Fruit fly (Drosophila melanogaster): ENCODE measurements around the gene CG9698.

Gene CG9698

DNA sequence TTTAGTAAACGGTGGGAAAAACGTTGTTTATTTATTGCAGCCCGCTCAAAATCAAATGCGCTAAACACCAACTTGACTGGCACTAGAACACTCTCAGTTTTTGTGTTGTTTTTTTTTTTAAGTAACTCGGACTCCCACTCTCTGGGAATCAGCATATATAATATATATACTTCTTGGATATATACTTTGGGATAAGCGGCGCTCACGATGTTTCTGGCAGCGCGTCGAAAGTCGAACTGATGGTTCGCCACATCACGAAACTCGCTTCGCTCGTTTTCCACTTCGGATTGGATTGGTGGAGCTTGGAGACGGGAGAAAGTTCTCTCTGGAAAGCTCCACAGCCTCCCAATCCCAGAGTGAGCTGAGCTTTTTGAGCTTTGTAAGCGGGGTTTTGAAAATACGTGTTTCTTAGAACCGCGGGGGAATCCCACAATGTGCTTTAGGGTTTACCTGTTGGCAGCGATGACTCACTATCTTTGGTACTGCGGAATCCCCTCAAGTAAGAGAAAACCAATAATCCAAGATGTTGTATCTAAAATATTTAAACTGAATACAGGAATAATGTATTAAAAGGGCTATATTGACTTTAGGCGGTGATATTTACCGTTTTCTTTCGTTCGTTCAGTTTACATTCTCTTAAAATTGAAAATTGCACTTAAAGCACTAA lies 12.4 kb downstream of the CG9698 start, which contains the start of gene jdp (continued):
- TF ChIP-seq Myb (GFP tag; optimal IDR thresholded peaks at IDR 0.05): peak; percentile 36
- TF ChIP-seq MBD-R2 (GFP tag; IDR thresholded peaks at IDR 0.05): no peak
- TF ChIP-seq toy (GFP tag; IDR thresholded peaks at IDR 0.05): no peak
- no peak for TF ChIP-seq oc (tag; optimal IDR thresholded peaks at IDR 0.05)
- no peak for TF ChIP-seq HLH54F (GFP tag; optimal IDR thresholded peaks at IDR 0.05)
- no peak for TF ChIP-seq CG9817 (tag; optimal IDR thresholded peaks at IDR 0.05)
- TF ChIP-seq CG8478 (optimal IDR thresholded peaks at IDR 0.05): no peak
- TF ChIP-seq CG8290 (GFP tag; optimal IDR thresholded peaks at IDR 0.05): no peak
- peak in 1 of 2 experiments; percentile 26 for TF ChIP-seq CG8290 (tag; optimal IDR thresholded peaks at IDR 0.05)
- TF ChIP-seq CG17568 (GFP tag; optimal IDR thresholded peaks at IDR 0.05): no peak
- TF ChIP-seq CG13123 (GFP tag; optimal IDR thresholded peaks at IDR 0.05): no peak
- TF ChIP-seq CG15514 (GFP tag; optimal IDR thresholded peaks at IDR 0.05): no peak
- no peak for TF ChIP-seq ase (GFP tag; IDR thresholded peaks at IDR 0.05)
- TF ChIP-seq Nf-YC (tag; optimal IDR thresholded peaks at IDR 0.05): peak; percentile 65
- no peak for TF ChIP-seq CG10979 (tag; optimal IDR thresholded peaks at IDR 0.05)
- 0 out of 3 replicates have a peak, but pooled peaks have one; percentile 29 for TF ChIP-seq CG6791 (GFP tag; IDR thresholded peaks at IDR 0.05; ENCODE audit: partially characterized antibody)
- TF ChIP-seq Hey (tag; optimal IDR thresholded peaks at IDR 0.05): no peak
- peak; percentile 86 for TF ChIP-seq CG12769 (tag; optimal IDR thresholded peaks at IDR 0.05)
- peak; percentile 15 for TF ChIP-seq lab (GFP tag; optimal IDR thresholded peaks at IDR 0.05)
- peak; percentile 25; the same call in 1 of the 3 replicates for TF ChIP-seq ci (GFP tag; IDR thresholded peaks at IDR 0.05)
- no peak for TF ChIP-seq CG3065 (GFP tag; optimal IDR thresholded peaks at IDR 0.05)
- TF ChIP-seq CG34376 (GFP tag; optimal IDR thresholded peaks at IDR 0.05): peak; percentile 42
- peak; percentile 3 for TF ChIP-seq CG13296 (GFP tag; optimal IDR thresholded peaks at IDR 0.05)
- TF ChIP-seq Dbx (GFP tag; IDR thresholded peaks at IDR 0.05): peak; percentile 25; the same call in 1 of the 3 replicates
- no peak for TF ChIP-seq Fer3 (tag; optimal IDR thresholded peaks at IDR 0.05)
- no peak for TF ChIP-seq Xrp1 (GFP tag; IDR thresholded peaks at IDR 0.05)
- peak; percentile 42 for TF ChIP-seq scrt (GFP tag; optimal IDR thresholded peaks at IDR 0.05)
- no peak for TF ChIP-seq sens (GFP tag)
- no peak for TF ChIP-seq CG15073 (GFP tag; optimal IDR thresholded peaks at IDR 0.05)
- TF ChIP-seq Hand (GFP tag; optimal IDR thresholded peaks at IDR 0.05): peak; percentile 6
- TF ChIP-seq CG13287 (GFP tag; IDR thresholded peaks at IDR 0.05; ENCODE audit: partially characterized antibody): peak; percentile 20; the same call in 1 of the 2 replicates
- peak; percentile 90 for TF ChIP-seq CG13894 (tag; optimal IDR thresholded peaks at IDR 0.05)
- peak; percentile 33 for TF ChIP-seq BtbVII (GFP tag; optimal IDR thresholded peaks at IDR 0.05)
- TF ChIP-seq Fer1 (GFP tag; optimal IDR thresholded peaks at IDR 0.05): no peak
- no peak for TF ChIP-seq ken (GFP tag; IDR thresholded peaks at IDR 0.05)
- TF ChIP-seq chm (GFP tag; IDR thresholded peaks at IDR 0.05): peak; percentile 20; the same call in 1 of the 2 replicates
- no peak for TF ChIP-seq chn (GFP tag; optimal IDR thresholded peaks at IDR 0.05)
- TF ChIP-seq Bgb (GFP tag; IDR thresholded peaks at IDR 0.05; ENCODE audit: partially characterized antibody): peak; percentile 45; the same call in 1 of the 2 replicates
- TF ChIP-seq corto (GFP tag; optimal IDR thresholded peaks at IDR 0.05): peak; percentile 8
- no peak for TF ChIP-seq CG4360 (GFP tag; IDR thresholded peaks at IDR 0.05)
- no peak for TF ChIP-seq row (GFP tag; IDR thresholded peaks at IDR 0.05)
- TF ChIP-seq lmd (GFP tag; IDR thresholded peaks at IDR 0.05): no peak
- TF ChIP-seq CG42726 (GFP tag; IDR thresholded peaks at IDR 0.05; ENCODE audit: partially characterized antibody): 0 out of 2 replicates have a peak, but pooled peaks have one; percentile 50
- peak; percentile 72 for TF ChIP-seq kay (GFP tag; optimal IDR thresholded peaks at IDR 0.05)

All from whole organism, embryonic.